Worm (Caenorhabditis elegans) whole organism, L3 larva: ENCODE results near the gene sshk-1.

Source experiments
- ceh-82 ChIP-seq: fragments of 150-350 bp; optimal IDR thresholded peaks from 2 replicates; lab custom pipeline; 2014; ENCODE audit warnings: missing biosample characterization, missing genetic modification characterization
- ceh-9 ChIP-seq: sonication (generic microtip); optimal IDR thresholded peaks from 2 replicates; lab custom pipeline; 2018; ENCODE audit warnings: missing biosample characterization, missing genetic modification characterization
- elt-3 ChIP-seq, 3 experiments: fragments of 150-350 bp in 1 of 3; sonication (generic microtip) in 2 of 3; optimal IDR thresholded peaks; 2 replicates in 2 of 3; 4 replicates in 1 of 3; lab custom pipeline; 2014 to 2017; ENCODE audit warnings: missing biosample characterization in 3 of 3, missing genetic modification characterization in 3 of 3
- fkh-10 ChIP-seq: sonication (generic microtip); optimal IDR thresholded peaks from 2 replicates; lab custom pipeline; 2017; ENCODE audit warnings: missing biosample characterization, missing genetic modification reagents, missing genetic modification characterization
- fos-1 ChIP-seq: fragments of 150-350 bp; optimal IDR thresholded peaks from 2 replicates; lab custom pipeline; 2014; ENCODE audit warnings: missing biosample characterization, missing genetic modification characterization
- lin-39 ChIP-seq: fragments of 150-350 bp; optimal IDR thresholded peaks from 2 replicates; lab custom pipeline; 2018; ENCODE audit warnings: missing biosample characterization, missing genetic modification reagents, missing genetic modification characterization
- nhr-11 ChIP-seq: fragments of 150-350 bp; optimal IDR thresholded peaks from 2 replicates; lab custom pipeline; 2014; ENCODE audit warnings: missing biosample characterization, missing genetic modification characterization
- nhr-237 ChIP-seq: fragments of 150-350 bp; optimal IDR thresholded peaks from 2 replicates; lab custom pipeline; 2014; ENCODE audit warnings: missing biosample characterization, missing genetic modification characterization
- nhr-25 ChIP-seq: sonication (generic microtip); optimal IDR thresholded peaks from 2 replicates; lab custom pipeline; 2017; ENCODE audit warnings: missing biosample characterization, missing genetic modification characterization
- unc-39 ChIP-seq: sonication (generic microtip); optimal IDR thresholded peaks from 4 replicates; lab custom pipeline; 2017; ENCODE audit warnings: missing biosample characterization, missing genetic modification characterization

DNA sequence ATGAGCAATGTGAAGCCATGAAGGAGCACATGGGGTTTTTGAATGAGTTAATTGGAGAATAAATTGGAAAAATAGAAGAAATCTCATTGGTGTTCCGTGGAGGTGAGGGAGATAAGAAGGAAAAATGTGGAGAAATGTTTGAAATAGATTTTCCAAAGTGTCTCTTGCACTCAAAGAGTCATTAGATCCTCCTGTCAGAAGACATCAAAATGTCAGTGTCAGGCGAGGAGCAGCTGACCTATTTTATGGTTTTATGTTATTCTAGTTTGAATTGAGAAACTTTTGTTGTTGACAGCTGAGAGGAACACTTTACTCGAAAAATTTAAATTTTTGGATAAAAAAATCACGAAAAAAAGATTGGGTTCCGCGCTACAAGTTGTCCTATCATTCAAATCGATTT lies 34.6 kb downstream of the sshk-1 start, which contains the start of gene clec-264:
- no peak for TF ChIP-seq ceh-82 (tag; lab: Kevin White, UChicago)
- no peak for TF ChIP-seq fkh-10 (GFP tag; lab: Kevin White, UChicago)
- TF ChIP-seq nhr-237 (tag; lab: Kevin White, UChicago), result no peak
- no peak for TF ChIP-seq lin-39 (tag; lab: Kevin White, UChicago)
- TF ChIP-seq elt-3 (tag; optimal IDR thresholded peaks at IDR 0.05; lab: Kevin White, UChicago), result no peak
- no peak for TF ChIP-seq unc-39 (tag; lab: Kevin White, UChicago)
- no peak for TF ChIP-seq fos-1 (tag; lab: Kevin White, UChicago)
- TF ChIP-seq nhr-11, result no peak
- no peak for TF ChIP-seq nhr-25 (tag; lab: Kevin White, UChicago)
- TF ChIP-seq ceh-9, result no peak
